Fruit fly (Drosophila melanogaster) whole organism, embryonic: ENCODE data around the gene CG32102.

ENCODE experiments used
- Blimp-1 ChIP-seq: fragments of 200-800 bp; sonication (Bioruptor generic); optimal IDR thresholded peaks from 3 replicates; lab custom pipeline; 2018; ENCODE audit warnings: missing biosample characterization, missing genetic modification characterization, mild to moderate bottlenecking, moderate library complexity, missing genetic modification reagents
- CG10565 ChIP-seq: fragments of 200-800 bp; sonication (Bioruptor generic); optimal IDR thresholded peaks from 3 replicates; lab custom pipeline; 2016; ENCODE audit warnings: missing biosample characterization, mild to moderate bottlenecking, missing genetic modification characterization
- CG10979 ChIP-seq: fragments of 200-800 bp; sonication (Bioruptor generic); optimal IDR thresholded peaks from 2 replicates; lab custom pipeline; 2018; ENCODE audit warnings: missing biosample characterization, mild to moderate bottlenecking, missing genetic modification characterization, moderate library complexity
- CG11093 ChIP-seq: fragments of 200-800 bp; sonication (Bioruptor generic); IDR thresholded peaks from 3 replicates; pipeline ENCODE4 v1.3.6; 2022; ENCODE audit warnings: missing biosample characterization, missing genetic modification characterization
- CG12299 ChIP-seq: fragments of 200-800 bp; sonication (Bioruptor generic); optimal IDR thresholded peaks from 2 replicates; lab custom pipeline; 2018; ENCODE audit warnings: missing biosample characterization, mild to moderate bottlenecking, missing genetic modification characterization
- CG12769 ChIP-seq: fragments of 200-800 bp; sonication (Bioruptor generic); optimal IDR thresholded peaks from 2 replicates; lab custom pipeline; 2019; ENCODE audit warnings: missing biosample characterization, mild to moderate bottlenecking, missing genetic modification characterization, moderate library complexity
- CG13123 ChIP-seq: fragments of 200-800 bp; sonication (Bioruptor generic); optimal IDR thresholded peaks from 2 replicates; lab custom pipeline; 2016; ENCODE audit warnings: missing biosample characterization, missing genetic modification characterization
- CG13287 ChIP-seq: fragments of 200-800 bp; sonication (Bioruptor generic); IDR thresholded peaks from 2 replicates; pipeline ENCODE4 v1.3.6; 2022; ENCODE audit warnings: missing biosample characterization, missing genetic modification characterization; ENCODE audit not compliant: partially characterized antibody
- CG15011 ChIP-seq: fragments of 200-800 bp; sonication (Bioruptor generic); optimal IDR thresholded peaks from 3 replicates; lab custom pipeline; 2018; ENCODE audit warnings: missing biosample characterization, mild to moderate bottlenecking, missing genetic modification characterization
- CG1529 ChIP-seq: fragments of 200-800 bp; sonication (Bioruptor generic); optimal IDR thresholded peaks from 3 replicates; lab custom pipeline; 2018; ENCODE audit warnings: missing biosample characterization, missing genetic modification characterization
- CG15601 ChIP-seq: fragments of 200-800 bp; sonication (Bioruptor generic); optimal IDR thresholded peaks from 3 replicates; lab custom pipeline; 2019; ENCODE audit warnings: missing biosample characterization, mild to moderate bottlenecking, missing genetic modification characterization, moderate library complexity
- CG33557 ChIP-seq: fragments of 200-800 bp; sonication (Bioruptor generic); optimal IDR thresholded peaks from 2 replicates; lab custom pipeline; 2019; ENCODE audit warnings: missing biosample characterization, mild to moderate bottlenecking, missing genetic modification characterization, moderate library complexity
- CG4328 ChIP-seq: fragments of 200-800 bp; sonication (Bioruptor generic); optimal IDR thresholded peaks from 3 replicates; lab custom pipeline; 2017; ENCODE audit warnings: missing biosample characterization, missing genetic modification reagents, missing genetic modification characterization
- CG4617 ChIP-seq: fragments of 200-800 bp; sonication (Bioruptor generic); optimal IDR thresholded peaks from 3 replicates; lab custom pipeline; 2016; ENCODE audit warnings: missing biosample characterization, missing genetic modification characterization, borderline replicate concordance
- CG5953 ChIP-seq: fragments of 200-800 bp; sonication (Bioruptor generic); IDR thresholded peaks from 2 replicates; pipeline ENCODE4 v1.3.6; 2022; ENCODE audit warnings: missing biosample characterization, missing genetic modification characterization
- CG6175 ChIP-seq: fragments of 200-800 bp; sonication (Bioruptor generic); IDR thresholded peaks from 3 replicates; pipeline ENCODE4 v1.3.6; 2022; ENCODE audit warnings: missing biosample characterization, missing genetic modification characterization
- CG6791 ChIP-seq: fragments of 200-800 bp; sonication (Bioruptor generic); IDR thresholded peaks from 3 replicates; pipeline ENCODE4 v1.3.6; 2022; ENCODE audit warnings: missing biosample characterization, missing genetic modification characterization; ENCODE audit not compliant: partially characterized antibody
- CG6854 ChIP-seq: fragments of 200-800 bp; sonication (Bioruptor generic); optimal IDR thresholded peaks from 3 replicates; lab custom pipeline; 2017; ENCODE audit warnings: missing biosample characterization, mild to moderate bottlenecking, missing genetic modification characterization
- CG9609 ChIP-seq: fragments of 200-800 bp; sonication (Bioruptor generic); optimal IDR thresholded peaks from 3 replicates; lab custom pipeline; 2016; ENCODE audit warnings: missing biosample characterization, missing genetic modification characterization
- Hsf ChIP-seq: fragments of 200-800 bp; sonication (Bioruptor generic); optimal IDR thresholded peaks from 3 replicates; lab custom pipeline; 2016; ENCODE audit warnings: missing biosample characterization, missing genetic modification characterization
- Lim3 ChIP-seq: fragments of 200-800 bp; sonication (Bioruptor generic); IDR thresholded peaks from 2 replicates; pipeline ENCODE4 v1.3.6; 2022; ENCODE audit warnings: missing biosample characterization, missing genetic modification characterization
- Lpt ChIP-seq: fragments of >200 bp; optimal IDR thresholded peaks from 2 replicates; lab custom pipeline; 2018; ENCODE audit warnings: missing biosample characterization, missing genetic modification characterization
- Mes4 ChIP-seq: fragments of 200-800 bp; sonication (Bioruptor generic); optimal IDR thresholded peaks from 2 replicates; lab custom pipeline; 2016; ENCODE audit warnings: missing biosample characterization, missing genetic modification characterization
- Opbp ChIP-seq: fragments of 200-800 bp; sonication (Bioruptor generic); IDR thresholded peaks from 3 replicates; pipeline ENCODE4 v1.3.6; 2022; ENCODE audit warnings: missing biosample characterization, missing genetic modification characterization; ENCODE audit not compliant: partially characterized antibody
- Ravus ChIP-seq: fragments of 200-800 bp; sonication (Bioruptor generic); IDR thresholded peaks from 2 replicates; pipeline ENCODE4 v1.3.6; 2022; ENCODE audit warnings: missing biosample characterization, missing genetic modification characterization
- Rx ChIP-seq: fragments of 200-800 bp; sonication (Bioruptor generic); IDR thresholded peaks from 2 replicates; pipeline ENCODE4 v1.3.6; 2022; ENCODE audit warnings: missing biosample characterization, missing genetic modification characterization
- Sin3A ChIP-seq: fragments of >200 bp; optimal IDR thresholded peaks from 2 replicates; lab custom pipeline; 2018
- Sry-δ ChIP-seq: fragments of 200-800 bp; sonication (Bioruptor generic); optimal IDR thresholded peaks from 2 replicates; lab custom pipeline; 2016; ENCODE audit warnings: missing biosample characterization, missing genetic modification characterization
- Usf ChIP-seq: fragments of 200-800 bp; sonication (Bioruptor generic); optimal IDR thresholded peaks from 2 replicates; lab custom pipeline; 2017; ENCODE audit warnings: missing genotype, missing biosample characterization, missing genetic modification characterization
- Vsx1 ChIP-seq: fragments of 200-800 bp; sonication (Bioruptor generic); optimal IDR thresholded peaks from 2 replicates; lab custom pipeline; 2017; ENCODE audit warnings: missing biosample characterization, mild to moderate bottlenecking, missing genetic modification characterization, missing genetic modification reagents
- ase ChIP-seq: fragments of 200-800 bp; sonication (Bioruptor generic); IDR thresholded peaks from 3 replicates; pipeline ENCODE4 v1.3.6; 2022; ENCODE audit warnings: missing biosample characterization, missing genetic modification characterization
- bab2 ChIP-seq: fragments of 200-800 bp; sonication (Bioruptor generic); optimal IDR thresholded peaks from 2 replicates; lab custom pipeline; 2016; ENCODE audit warnings: missing biosample characterization, missing genetic modification characterization
- cas ChIP-seq: fragments of 200-800 bp; sonication (Bioruptor generic); IDR thresholded peaks from 2 replicates; pipeline ENCODE4 v1.3.6; 2022; ENCODE audit warnings: missing biosample characterization, missing genetic modification characterization
- cg ChIP-seq: fragments of 200-800 bp; sonication (Bioruptor generic); optimal IDR thresholded peaks from 3 replicates; lab custom pipeline; 2019; ENCODE audit warnings: missing biosample characterization, mild to moderate bottlenecking, missing genetic modification characterization, moderate library complexity
- croc ChIP-seq: fragments of 200-800 bp; sonication (Bioruptor generic); conservative IDR thresholded peaks from 3 replicates; pipeline ENCODE4 v1.3.6; 2022; ENCODE audit warnings: missing biosample characterization, missing genetic modification characterization
- dm ChIP-seq: fragments of 200-800 bp; sonication (Bioruptor generic); optimal IDR thresholded peaks from 3 replicates; lab custom pipeline; 2016; ENCODE audit warnings: missing biosample characterization, missing genetic modification characterization
- fru ChIP-seq: fragments of >200 bp; optimal IDR thresholded peaks from 2 replicates; lab custom pipeline; 2017
- gsb-n ChIP-seq: fragments of 200-800 bp; sonication (Bioruptor generic); optimal IDR thresholded peaks from 3 replicates; lab custom pipeline; 2018; ENCODE audit warnings: missing biosample characterization, mild to moderate bottlenecking, missing genetic modification characterization
- hb ChIP-seq: fragments of 200-800 bp; sonication (Bioruptor generic); IDR thresholded peaks from 3 replicates; pipeline ENCODE4 v1.3.6; 2022; ENCODE audit warnings: missing biosample characterization, missing genetic modification characterization; ENCODE audit not compliant: partially characterized antibody
- her ChIP-seq: fragments of 200-800 bp; sonication (Bioruptor generic); optimal IDR thresholded peaks from 2 replicates; lab custom pipeline; 2016; ENCODE audit warnings: missing biosample characterization, missing genetic modification characterization
- kni ChIP-seq: fragments of 200-800 bp; sonication (Bioruptor generic); optimal IDR thresholded peaks from 3 replicates; lab custom pipeline; 2017; ENCODE audit warnings: mild to moderate bottlenecking, missing biosample characterization, missing genetic modification reagents, missing genetic modification characterization
- lilli ChIP-seq: fragments of 200-800 bp; sonication (Bioruptor generic); optimal IDR thresholded peaks from 3 replicates; lab custom pipeline; 2016; ENCODE audit warnings: missing biosample characterization, missing genetic modification characterization
- mam ChIP-seq: fragments of 200-800 bp; sonication (Bioruptor generic); optimal IDR thresholded peaks from 3 replicates; lab custom pipeline; 2016; ENCODE audit warnings: missing biosample characterization, missing genetic modification characterization
- phol ChIP-seq: fragments of 200-800 bp; sonication (Bioruptor generic); optimal IDR thresholded peaks from 3 replicates; lab custom pipeline; 2018; ENCODE audit warnings: missing biosample characterization, mild to moderate bottlenecking, missing genetic modification characterization, moderate library complexity
- pnt ChIP-seq: fragments of 200-800 bp; sonication (Bioruptor generic); optimal IDR thresholded peaks from 3 replicates; lab custom pipeline; 2016; ENCODE audit warnings: missing biosample characterization, missing genetic modification characterization
- ro ChIP-seq: fragments of 200-800 bp; sonication (Bioruptor generic); IDR thresholded peaks from 2 replicates; pipeline ENCODE4 v1.3.6; 2022; ENCODE audit warnings: missing biosample characterization, missing genetic modification characterization
- schlank ChIP-seq: fragments of 200-800 bp; sonication (Bioruptor generic); optimal IDR thresholded peaks from 2 replicates; lab custom pipeline; 2018; ENCODE audit warnings: missing biosample characterization, mild to moderate bottlenecking, missing genetic modification characterization
- sna ChIP-seq: fragments of 200-800 bp; sonication (Bioruptor generic); IDR thresholded peaks from 2 replicates; pipeline ENCODE4 v1.3.6; 2022; ENCODE audit warnings: missing biosample characterization, missing genetic modification characterization; ENCODE audit not compliant: partially characterized antibody
- unpg ChIP-seq: fragments of 200-800 bp; sonication (Bioruptor generic); optimal IDR thresholded peaks from 3 replicates; lab custom pipeline; 2018; ENCODE audit warnings: missing biosample characterization, mild to moderate bottlenecking, missing genetic modification characterization, moderate library complexity
- vnd ChIP-seq: fragments of 200-800 bp; sonication (Bioruptor generic); IDR thresholded peaks from 3 replicates; pipeline ENCODE4 v1.3.6; 2022; ENCODE audit warnings: missing biosample characterization, missing genetic modification characterization; ENCODE audit not compliant: partially characterized antibody
- zen2 ChIP-seq: fragments of 200-800 bp; sonication (Bioruptor generic); IDR thresholded peaks from 3 replicates; pipeline ENCODE4 v1.3.6; 2022; ENCODE audit warnings: missing biosample characterization, missing genetic modification characterization; ENCODE audit not compliant: partially characterized antibody
- zfh1 ChIP-seq: fragments of 200-800 bp; sonication (Bioruptor generic); IDR thresholded peaks from 3 replicates; pipeline ENCODE4 v1.3.6; 2022; ENCODE audit warnings: missing biosample characterization, missing genetic modification characterization

Gene CG32102

DNA sequence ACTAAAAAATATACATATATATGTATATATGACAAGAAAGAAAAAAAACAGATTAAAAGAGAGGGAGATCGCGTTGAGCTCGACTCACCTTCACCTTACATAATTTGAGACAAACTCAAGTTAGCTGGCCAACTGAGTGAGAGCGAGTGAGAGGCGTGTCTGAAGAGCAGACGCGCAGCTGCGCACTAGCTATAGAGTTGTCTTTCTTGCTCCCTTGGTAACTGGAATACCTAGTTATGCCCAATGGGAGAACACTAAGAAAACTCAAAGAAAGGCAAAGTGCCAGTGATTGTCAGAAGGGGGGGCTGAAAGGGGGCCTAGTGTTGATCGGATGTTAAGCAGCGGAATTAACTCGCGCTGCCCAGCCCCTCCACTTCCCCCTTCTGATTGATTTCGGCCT, 35.2 kb downstream of the CG32102 start (continued):
- TF ChIP-seq CG12769 (tag; lab: Kevin White, UChicago) = no peak
- no peak for TF ChIP-seq CG1529 (GFP tag; lab: Kevin White, UChicago)
- TF ChIP-seq pnt (GFP tag; lab: Kevin White, UChicago) = no peak
- TF ChIP-seq fru (lab: Kevin White, UChicago) = no peak
- no peak for TF ChIP-seq ase (GFP tag; lab: Robert Waterston, UW)
- TF ChIP-seq zfh1 (GFP tag; lab: Robert Waterston, UW) = no peak
- no peak for TF ChIP-seq Lim3 (GFP tag; lab: Robert Waterston, UW)
- no peak for TF ChIP-seq lilli (GFP tag; lab: Kevin White, UChicago)
- peak; percentile 50; the same call in 1 of the 2 replicates for TF ChIP-seq CG13287
- TF ChIP-seq CG4617 (GFP tag; lab: Kevin White, UChicago) = no peak
- TF ChIP-seq schlank (tag; lab: Kevin White, UChicago) = no peak
- no peak for TF ChIP-seq Vsx1 (GFP tag; lab: Kevin White, UChicago)
- TF ChIP-seq hb (GFP tag; lab: Robert Waterston, UW) = no peak
- TF ChIP-seq CG9609 (GFP tag; lab: Kevin White, UChicago) = no peak
- peak; percentile 38; the same call in 1 of the 2 replicates for TF ChIP-seq sna
- no peak for TF ChIP-seq unpg
- no peak for TF ChIP-seq dm (GFP tag; lab: Kevin White, UChicago)
- TF ChIP-seq CG15601 (tag; lab: Kevin White, UChicago) = no peak
- TF ChIP-seq CG12299 (tag; lab: Kevin White, UChicago) = no peak
- no peak for TF ChIP-seq Hsf (GFP tag; lab: Kevin White, UChicago)
- TF ChIP-seq Sry-δ (GFP tag; lab: Kevin White, UChicago) = no peak
- peak; percentile 58; the same call in 1 of the 3 replicates for TF ChIP-seq CG6791 (GFP tag; lab: Robert Waterston, UW)
- peak; percentile 31; the same call in 1 of the 3 replicates for TF ChIP-seq zen2 (GFP tag; lab: Robert Waterston, UW)
- no peak for TF ChIP-seq CG10979
- TF ChIP-seq CG10565 = no peak
- no peak for TF ChIP-seq CG4328
- TF ChIP-seq Opbp (GFP tag; lab: Robert Waterston, UW) = peak; percentile 79; the same call in 2 of the 3 replicates
- no peak for TF ChIP-seq Mes4 (GFP tag; lab: Kevin White, UChicago)
- TF ChIP-seq CG6175 = no peak
- TF ChIP-seq cas = no peak
- TF ChIP-seq CG6854 (GFP tag; lab: Kevin White, UChicago) = no peak
- no peak for TF ChIP-seq kni
- TF ChIP-seq gsb-n (tag; lab: Kevin White, UChicago) = no peak
- TF ChIP-seq CG15011 (GFP tag; lab: Kevin White, UChicago) = no peak
- TF ChIP-seq Ravus = no peak
- TF ChIP-seq Blimp-1 = peak; percentile 20
- no peak for TF ChIP-seq her (GFP tag; lab: Kevin White, UChicago)
- no peak for TF ChIP-seq Lpt (GFP tag; lab: Kevin White, UChicago)
- peak; percentile 63 for TF ChIP-seq cg
- TF ChIP-seq phol (tag; lab: Kevin White, UChicago) = no peak
- TF ChIP-seq CG33557 = no peak
- TF ChIP-seq croc = no peak
- TF ChIP-seq bab2 (GFP tag; lab: Kevin White, UChicago) = no peak
- TF ChIP-seq CG13123 (GFP tag; lab: Kevin White, UChicago) = no peak
- TF ChIP-seq vnd (GFP tag; lab: Robert Waterston, UW) = 0 out of 3 replicates have a peak, but pooled peaks have one; percentile 40
- TF ChIP-seq Usf (GFP tag; lab: Kevin White, UChicago) = no peak
- TF ChIP-seq mam (GFP tag; lab: Kevin White, UChicago) = no peak
- no peak for TF ChIP-seq CG11093
- no peak for TF ChIP-seq CG5953 (GFP tag; lab: Robert Waterston, UW)
- TF ChIP-seq Sin3A (lab: Kevin White, UChicago) = no peak
- no peak for TF ChIP-seq Rx
- no peak for TF ChIP-seq ro (GFP tag; lab: Robert Waterston, UW)
